Worm (Caenorhabditis elegans) whole organism, L3 larva: ENCODE measurements around the gene stdh-3.

Experiments used
- ZK546.5 ChIP-seq: sonication (generic microtip); optimal IDR thresholded peaks from 2 replicates; lab custom pipeline; 2017; ENCODE audit warnings: missing biosample characterization, missing genetic modification characterization
- aly-2 ChIP-seq: fragments of 150-350 bp; optimal IDR thresholded peaks from 2 replicates; lab custom pipeline; 2014; ENCODE audit warnings: missing biosample characterization, missing genetic modification characterization
- ama-1 ChIP-seq: fragments of 150-350 bp; optimal IDR thresholded peaks from 2 replicates; lab custom pipeline; 2018
- ceh-16 ChIP-seq: sonication (generic microtip); optimal IDR thresholded peaks from 2 replicates; lab custom pipeline; 2017; ENCODE audit warnings: missing biosample characterization, missing genetic modification characterization
- ceh-9 ChIP-seq: sonication (generic microtip); optimal IDR thresholded peaks from 2 replicates; lab custom pipeline; 2018; ENCODE audit warnings: missing biosample characterization, missing genetic modification characterization
- daf-12 ChIP-seq: fragments of 150-350 bp; optimal IDR thresholded peaks from 2 replicates; lab custom pipeline; 2014; ENCODE audit warnings: missing biosample characterization, missing genetic modification reagents, missing genetic modification characterization
- egl-27 ChIP-seq: sonication (generic microtip); optimal IDR thresholded peaks from 4 replicates; lab custom pipeline; 2017; ENCODE audit warnings: missing biosample characterization, missing genetic modification reagents, missing genetic modification characterization
- egl-5 ChIP-seq: fragments of 150-350 bp; optimal IDR thresholded peaks from 2 replicates; lab custom pipeline; 2017; ENCODE audit warnings: missing biosample characterization, missing genetic modification reagents, missing genetic modification characterization, inconsistent platforms
- elt-2 ChIP-seq: sonication (generic microtip); optimal IDR thresholded peaks from 2 replicates; lab custom pipeline; 2016; ENCODE audit warnings: missing genetic modification reagents, mild to moderate bottlenecking, missing genetic modification characterization, missing compliant biosample characterization
- elt-3 ChIP-seq, 3 experiments: fragments of 150-350 bp in 1 of 3; sonication (generic microtip) in 2 of 3; optimal IDR thresholded peaks; 2 replicates in 2 of 3; 4 replicates in 1 of 3; lab custom pipeline; 2014 to 2017; ENCODE audit warnings: missing biosample characterization in 3 of 3, missing genetic modification characterization in 3 of 3
- eor-1 ChIP-seq, 2 experiments: fragments of 150-350 bp; optimal IDR thresholded peaks; 2 replicates each; lab custom pipeline; 2014 to 2018; ENCODE audit warnings: missing biosample characterization in 2 of 2, missing genetic modification characterization in 2 of 2
- fkh-10 ChIP-seq: sonication (generic microtip); optimal IDR thresholded peaks from 2 replicates; lab custom pipeline; 2017; ENCODE audit warnings: missing biosample characterization, missing genetic modification reagents, missing genetic modification characterization
- fkh-2 ChIP-seq: fragments of 150-350 bp; optimal IDR thresholded peaks from 2 replicates; lab custom pipeline; 2014; ENCODE audit warnings: missing biosample characterization, missing genetic modification reagents, missing genetic modification characterization
- fos-1 ChIP-seq: fragments of 150-350 bp; optimal IDR thresholded peaks from 2 replicates; lab custom pipeline; 2014; ENCODE audit warnings: missing biosample characterization, missing genetic modification characterization
- hmg-11 ChIP-seq: sonication (generic microtip); optimal IDR thresholded peaks from 2 replicates; lab custom pipeline; 2016; ENCODE audit warnings: missing genetic modification characterization, missing compliant biosample characterization
- jun-1 ChIP-seq: fragments of 150-350 bp; optimal IDR thresholded peaks from 2 replicates; lab custom pipeline; 2014; ENCODE audit warnings: missing biosample characterization, missing genetic modification reagents, missing genetic modification characterization
- lin-15B ChIP-seq: fragments of 150-350 bp; optimal IDR thresholded peaks from 2 replicates; lab custom pipeline; 2014; ENCODE audit warnings: missing biosample characterization, missing genetic modification characterization
- lin-39 ChIP-seq: fragments of 150-350 bp; optimal IDR thresholded peaks from 2 replicates; lab custom pipeline; 2018; ENCODE audit warnings: missing biosample characterization, missing genetic modification reagents, missing genetic modification characterization
- lsy-12 ChIP-seq: sonication (generic microtip); optimal IDR thresholded peaks from 2 replicates; lab custom pipeline; 2016; ENCODE audit warnings: mild to moderate bottlenecking, missing genetic modification characterization, missing compliant biosample characterization
- mdl-1 ChIP-seq: fragments of 150-350 bp; optimal IDR thresholded peaks from 2 replicates; lab custom pipeline; 2014; ENCODE audit warnings: missing biosample characterization, missing genetic modification characterization
- nfya-1 ChIP-seq: sonication (generic microtip); optimal IDR thresholded peaks from 2 replicates; lab custom pipeline; 2017; ENCODE audit warnings: missing genetic modification characterization, mild to moderate bottlenecking, missing compliant biosample characterization, antibody characterized with exemption, moderate library complexity; ENCODE audit not compliant: insufficient read depth
- nhr-11 ChIP-seq: fragments of 150-350 bp; optimal IDR thresholded peaks from 2 replicates; lab custom pipeline; 2014; ENCODE audit warnings: missing biosample characterization, missing genetic modification characterization
- nhr-12 ChIP-seq: fragments of 150-350 bp; optimal IDR thresholded peaks from 2 replicates; lab custom pipeline; 2014; ENCODE audit warnings: missing biosample characterization, missing genetic modification characterization
- nhr-23 ChIP-seq: fragments of 150-350 bp; optimal IDR thresholded peaks from 2 replicates; lab custom pipeline; 2014; ENCODE audit warnings: missing biosample characterization, missing genetic modification reagents, missing genetic modification characterization
- nhr-237 ChIP-seq: fragments of 150-350 bp; optimal IDR thresholded peaks from 2 replicates; lab custom pipeline; 2014; ENCODE audit warnings: missing biosample characterization, missing genetic modification characterization
- nhr-25 ChIP-seq: sonication (generic microtip); optimal IDR thresholded peaks from 2 replicates; lab custom pipeline; 2017; ENCODE audit warnings: missing biosample characterization, missing genetic modification characterization
- nhr-43 ChIP-seq: sonication (generic microtip); optimal IDR thresholded peaks from 2 replicates; lab custom pipeline; 2016; ENCODE audit warnings: mild to moderate bottlenecking, missing genetic modification characterization, missing compliant biosample characterization; ENCODE audit not compliant: poor library complexity, severe bottlenecking
- nhr-67 ChIP-seq: fragments of 150-350 bp; optimal IDR thresholded peaks from 2 replicates; lab custom pipeline; 2014; ENCODE audit warnings: missing biosample characterization, missing genetic modification characterization
- nhr-77 ChIP-seq: fragments of 150-350 bp; optimal IDR thresholded peaks from 2 replicates; lab custom pipeline; 2014; ENCODE audit warnings: missing biosample characterization, missing genetic modification characterization
- pha-4 ChIP-seq: fragments of 150-350 bp; optimal IDR thresholded peaks from 2 replicates; lab custom pipeline; 2014; ENCODE audit warnings: missing biosample characterization, missing genetic modification reagents, missing genetic modification characterization
- pqm-1 ChIP-seq: fragments of 150-350 bp; optimal IDR thresholded peaks from 2 replicates; lab custom pipeline; 2017; ENCODE audit warnings: missing biosample characterization, missing genetic modification characterization, inconsistent platforms
- sea-2 ChIP-seq: fragments of 150-350 bp; sonication (generic microtip); optimal IDR thresholded peaks from 4 replicates; lab custom pipeline; 2014; ENCODE audit warnings: missing biosample characterization, missing genetic modification reagents, missing genetic modification characterization
- skn-1 ChIP-seq: fragments of 150-350 bp; optimal IDR thresholded peaks from 2 replicates; lab custom pipeline; 2014; ENCODE audit warnings: missing biosample characterization, missing genetic modification characterization
- snpc-4 ChIP-seq: fragments of 150-350 bp; optimal IDR thresholded peaks from 2 replicates; lab custom pipeline; 2014; ENCODE audit warnings: missing biosample characterization, missing genetic modification characterization
- tbx-2 ChIP-seq: sonication (generic microtip); optimal IDR thresholded peaks from 2 replicates; lab custom pipeline; 2016; ENCODE audit warnings: mild to moderate bottlenecking, missing genetic modification characterization, missing compliant biosample characterization
- unc-39 ChIP-seq: sonication (generic microtip); optimal IDR thresholded peaks from 4 replicates; lab custom pipeline; 2017; ENCODE audit warnings: missing biosample characterization, missing genetic modification characterization
- unc-62 ChIP-seq: fragments of 150-350 bp; sonication (generic microtip); optimal IDR thresholded peaks from 4 replicates; lab custom pipeline; 2014; ENCODE audit warnings: missing biosample characterization, missing genetic modification reagents, missing genetic modification characterization
- zag-1 ChIP-seq: fragments of 150-350 bp; optimal IDR thresholded peaks from 2 replicates; lab custom pipeline; 2014; ENCODE audit warnings: missing biosample characterization, missing genetic modification characterization
- ztf-11 ChIP-seq: fragments of 150-350 bp; optimal IDR thresholded peaks from 2 replicates; lab custom pipeline; 2014; ENCODE audit warnings: missing biosample characterization, missing genetic modification characterization

The stdh-3 gene

ce11 chrV:13878226-13878625 lies 26.2 kb upstream of the stdh-3 start:
- TF ChIP-seq nhr-237 (tag; lab: Kevin White, UChicago) (no peak), daf-12 (tag; lab: Kevin White, UChicago) (no peak), skn-1 (no peak), aly-2 (tag; lab: Kevin White, UChicago) (no peak), ama-1 (lab: Kevin White, UChicago) (no peak), unc-62 (GFP tag; lab: Kevin White, UChicago) (no peak), zag-1 (no peak), nhr-23 (no peak), lin-39 (tag; lab: Kevin White, UChicago) (no peak), fkh-10 (GFP tag; lab: Kevin White, UChicago) (no peak), ZK546.5 (tag; lab: Kevin White, UChicago) (no peak), lsy-12 (tag; lab: Kevin White, UChicago) (no peak), nhr-77 (tag; lab: Kevin White, UChicago) (no peak), hmg-11 (tag; lab: Kevin White, UChicago) (no peak), nfya-1 (no peak), tbx-2 (tag; lab: Kevin White, UChicago) (no peak), egl-27 (tag; lab: Kevin White, UChicago) (no peak), lin-15B (tag; lab: Kevin White, UChicago) (peak; percentile 14), ceh-9 (tag; lab: Kevin White, UChicago) (no peak), sea-2 (no peak), ceh-16 (tag; lab: Kevin White, UChicago) (no peak), nhr-11 (tag; lab: Kevin White, UChicago) (no peak), jun-1 (peak; percentile 11), mdl-1 (tag; lab: Kevin White, UChicago) (no peak), pha-4 (tag; lab: Kevin White, UChicago) (no peak), unc-39 (tag; lab: Kevin White, UChicago) (no peak), pqm-1 (tag; lab: Kevin White, UChicago) (peak; percentile 93), elt-2 (tag; lab: Kevin White, UChicago) (peak; percentile 86)

ce11 chrV:13879241-13879640 lies 25.2 kb upstream of the stdh-3 start, which contains the start of gene lbp-7:
Gene lbp-7, plus strand, starts transcription at chrV:13879552.
- TF ChIP-seq nhr-43 (tag; lab: Kevin White, UChicago): no peak
- TF ChIP-seq elt-2 (tag; lab: Kevin White, UChicago): peak; percentile 93
- TF ChIP-seq jun-1: peak; percentile 23
- no peak for TF ChIP-seq mdl-1 (tag; lab: Kevin White, UChicago)
- no peak for TF ChIP-seq unc-62 (GFP tag; lab: Kevin White, UChicago)
- TF ChIP-seq fos-1 (tag; lab: Kevin White, UChicago): no peak
- TF ChIP-seq elt-3 (tag; optimal IDR thresholded peaks at IDR 0.05; lab: Kevin White, UChicago): no peak
- TF ChIP-seq nhr-12 (tag; lab: Kevin White, UChicago): no peak
- no peak for TF ChIP-seq lsy-12 (tag; lab: Kevin White, UChicago)
- TF ChIP-seq fkh-2 (tag; lab: Kevin White, UChicago): no peak
- no peak for TF ChIP-seq nhr-11 (tag; lab: Kevin White, UChicago)
- no peak for TF ChIP-seq eor-1 (tag; optimal IDR thresholded peaks at IDR 0.05; lab: Kevin White, UChicago)
- TF ChIP-seq snpc-4 (tag; lab: Kevin White, UChicago): no peak
- TF ChIP-seq pqm-1 (tag; lab: Kevin White, UChicago): peak; percentile 94
- no peak for TF ChIP-seq egl-5
- no peak for TF ChIP-seq zag-1
- TF ChIP-seq pha-4 (tag; lab: Kevin White, UChicago): peak; percentile 41

- peak; percentile 19 for TF ChIP-seq nhr-25
- TF ChIP-seq nhr-43 (tag; lab: Kevin White, UChicago): peak; percentile 30
- TF ChIP-seq pha-4 (tag; lab: Kevin White, UChicago): peak; percentile 56
- no peak for TF ChIP-seq ztf-11
- TF ChIP-seq nfya-1: peak; percentile 20
- no peak for TF ChIP-seq elt-3 (tag; optimal IDR thresholded peaks at IDR 0.05; lab: Kevin White, UChicago)
- TF ChIP-seq lin-15B (tag; lab: Kevin White, UChicago): peak; percentile 63
- TF ChIP-seq snpc-4 (tag; lab: Kevin White, UChicago): peak; percentile 28
- no peak for TF ChIP-seq nhr-67 (tag; lab: Kevin White, UChicago)
These were observed 24.2 kb upstream of the stdh-3 start for ce11 chrV:13880163-13880562.
